Fruit fly (Drosophila melanogaster) whole organism: ENCODE measurements around the gene pcm.

ENCODE experiments used
- CG8478 ChIP-seq: fragments of >200 bp; optimal IDR thresholded peaks from 2 replicates; lab custom pipeline; 2018; ENCODE audit warnings: inconsistent platforms
- Dll ChIP-seq: fragments of >200 bp; optimal IDR thresholded peaks from 2 replicates; lab custom pipeline; 2017
- EcR ChIP-seq, 2 experiments: fragments of >200 bp; optimal IDR thresholded peaks; 2 replicates each; lab custom pipeline; 2017; ENCODE audit warnings: missing biosample characterization in 2 of 2, missing genetic modification characterization in 2 of 2, missing genetic modification reagents in 2 of 2

dm6 chrX:19520888-19521287, 29.1 kb upstream of the pcm start:
- TF ChIP-seq Dll (no peak), CG8478 (no peak), EcR (GFP tag; optimal IDR thresholded peaks at IDR 0.05; lab: Kevin White, UChicago) (no peak)
